Worm (Caenorhabditis elegans) whole organism, L4 larva: ENCODE data around the gene rps-4.

Experiments
- D1046.2 ChIP-seq: fragments of 200-800 bp; sonication (Bioruptor generic); IDR thresholded peaks from 2 replicates; pipeline ENCODE4 v1.3.6; 2022; ENCODE audit warnings: missing genetic modification characterization, missing compliant biosample characterization
- T20F7.1 ChIP-seq: fragments of 200-800 bp; sonication (Bioruptor generic); optimal IDR thresholded peaks from 2 replicates; lab custom pipeline; 2018; ENCODE audit warnings: mild to moderate bottlenecking, missing genetic modification characterization, missing compliant biosample characterization
- Y105C5A.15 ChIP-seq: fragments of 200-800 bp; sonication (Bioruptor generic); IDR thresholded peaks from 2 replicates; pipeline ENCODE4 v1.3.6; 2022; ENCODE audit warnings: missing genetic modification characterization, missing compliant biosample characterization
- ZK546.5 ChIP-seq, 2 experiments: sonication (generic microtip); optimal IDR thresholded peaks; 2 replicates each; lab custom pipeline; 2017; ENCODE audit warnings: missing biosample characterization in 2 of 2, missing genetic modification characterization in 2 of 2
- aha-1 ChIP-seq: fragments of 150-350 bp; peaks from one replicate; lab custom pipeline; 2014; ENCODE audit warnings: missing biosample characterization, missing genetic modification characterization
- ama-1 ChIP-seq: fragments of 150-350 bp; optimal IDR thresholded peaks from 2 replicates; lab custom pipeline; 2014; ENCODE audit warnings: inconsistent platforms, mixed read lengths
- ceh-32 ChIP-seq: sonication (generic microtip); optimal IDR thresholded peaks from 2 replicates; lab custom pipeline; 2016; ENCODE audit warnings: mild to moderate bottlenecking, missing genetic modification characterization, missing compliant biosample characterization; ENCODE audit not compliant: poor library complexity
- ces-1 ChIP-seq: fragments of 150-350 bp; sonication (generic microtip); optimal IDR thresholded peaks from 4 replicates; lab custom pipeline; 2014; ENCODE audit warnings: missing biosample characterization, missing genetic modification reagents, missing genetic modification characterization
- cey-2 ChIP-seq: sonication (generic microtip); optimal IDR thresholded peaks from 3 replicates; lab custom pipeline; 2017; ENCODE audit warnings: missing genetic modification characterization, mild to moderate bottlenecking, missing compliant biosample characterization, antibody characterized with exemption, borderline replicate concordance; ENCODE audit not compliant: insufficient read depth
- daf-12 ChIP-seq: fragments of 150-350 bp; optimal IDR thresholded peaks from 2 replicates; lab custom pipeline; 2014; ENCODE audit warnings: missing biosample characterization, missing genetic modification reagents, missing genetic modification characterization
- daf-8 ChIP-seq: fragments of 200-800 bp; sonication (Bioruptor generic); IDR thresholded peaks from 2 replicates; pipeline ENCODE4 v1.3.6; 2022; ENCODE audit warnings: missing genetic modification characterization, missing compliant biosample characterization
- dmd-9 ChIP-seq: fragments of 200-800 bp; sonication (Bioruptor generic); IDR thresholded peaks from 2 replicates; pipeline ENCODE4 v1.3.6; 2022; ENCODE audit warnings: missing genetic modification reagents, missing genetic modification characterization, missing compliant biosample characterization
- dpl-1 ChIP-seq: fragments of 150-350 bp; optimal IDR thresholded peaks from 2 replicates; lab custom pipeline; 2014; ENCODE audit warnings: missing biosample characterization, missing genetic modification reagents, missing genetic modification characterization
- dve-1 ChIP-seq: sonication (generic microtip); optimal IDR thresholded peaks from 2 replicates; lab custom pipeline; 2017; ENCODE audit warnings: antibody characterized with exemption, mild to moderate bottlenecking, missing genetic modification characterization, missing compliant biosample characterization; ENCODE audit not compliant: insufficient read depth
- fkh-10 ChIP-seq: fragments of 150-350 bp; optimal IDR thresholded peaks from 2 replicates; lab custom pipeline; 2014; ENCODE audit warnings: missing biosample characterization, missing genetic modification reagents, missing genetic modification characterization
- hif-1 ChIP-seq, 2 experiments: sonication (generic microtip); optimal IDR thresholded peaks; 2 replicates each; lab custom pipeline; 2016 to 2017; ENCODE audit warnings: missing compliant biosample characterization in 2 of 2, missing genetic modification characterization in 2 of 2, missing genetic modification reagents in 2 of 2, missing genotype in 2 of 2, mild to moderate bottlenecking in 1 of 2
- hlh-30 ChIP-seq: sonication (generic microtip); optimal IDR thresholded peaks from 2 replicates; lab custom pipeline; 2017; ENCODE audit warnings: antibody characterized with exemption, mild to moderate bottlenecking, missing genetic modification characterization, missing compliant biosample characterization; ENCODE audit not compliant: insufficient read depth
- lin-13 ChIP-seq: fragments of 150-350 bp; optimal IDR thresholded peaks from 2 replicates; lab custom pipeline; 2014; ENCODE audit warnings: missing biosample characterization, missing genetic modification reagents, missing genetic modification characterization
- lsy-2 ChIP-seq, 2 experiments: fragments of 150-350 bp in 1 of 2; sonication (generic microtip) in 1 of 2; optimal IDR thresholded peaks; 2 replicates each; lab custom pipeline; 2014 to 2017; ENCODE audit warnings: missing biosample characterization in 2 of 2, missing genetic modification characterization in 2 of 2
- mes-2 ChIP-seq: sonication (generic microtip); optimal IDR thresholded peaks from 2 replicates; lab custom pipeline; 2016; ENCODE audit warnings: missing genotype, mild to moderate bottlenecking, missing genetic modification characterization, missing compliant biosample characterization; ENCODE audit not compliant: poor library complexity, severe bottlenecking
- nhr-10 ChIP-seq: fragments of 150-350 bp; optimal IDR thresholded peaks from 2 replicates; lab custom pipeline; 2014; ENCODE audit warnings: missing biosample characterization, missing genetic modification characterization
- nhr-237 ChIP-seq: sonication (generic microtip); optimal IDR thresholded peaks from 2 replicates; lab custom pipeline; 2017; ENCODE audit warnings: missing biosample characterization, missing genetic modification characterization
- nhr-28 ChIP-seq: fragments of 150-350 bp; optimal IDR thresholded peaks from 2 replicates; lab custom pipeline; 2014; ENCODE audit warnings: missing biosample characterization, missing genetic modification characterization
- nhr-41 ChIP-seq: fragments of 200-800 bp; sonication (Bioruptor generic); IDR thresholded peaks from 2 replicates; pipeline ENCODE4 v1.3.6; 2022; ENCODE audit warnings: missing genetic modification reagents, missing genetic modification characterization, missing compliant biosample characterization
- nhr-77 ChIP-seq: fragments of 150-350 bp; optimal IDR thresholded peaks from 2 replicates; lab custom pipeline; 2014; ENCODE audit warnings: missing biosample characterization, missing genetic modification characterization
- pha-4 ChIP-seq, 2 experiments: fragments of 150-350 bp in 1 of 2; fragments of 200-800 bp in 1 of 2; sonication (Bioruptor generic) in 1 of 2; IDR thresholded peaks in 1 of 2; optimal IDR thresholded peaks in 1 of 2; 2 replicates each; pipeline versions ENCODE4 v1.3.6 to Lab custom; 2014 to 2022; ENCODE audit warnings: missing genetic modification characterization in 2 of 2, missing genetic modification reagents in 2 of 2, missing biosample characterization in 1 of 2, missing compliant biosample characterization in 1 of 2
- rbr-2 ChIP-seq: sonication (generic microtip); optimal IDR thresholded peaks from 2 replicates; lab custom pipeline; 2016; ENCODE audit warnings: missing genotype, missing genetic modification characterization, missing compliant biosample characterization
- saeg-2 ChIP-seq: fragments of 200-800 bp; sonication (Bioruptor generic); IDR thresholded peaks from 2 replicates; pipeline ENCODE4 v1.3.6; 2022; ENCODE audit warnings: missing genetic modification reagents, missing genetic modification characterization, missing compliant biosample characterization
- snpc-1.2 ChIP-seq: fragments of 200-800 bp; sonication (Bioruptor generic); IDR thresholded peaks from 2 replicates; pipeline ENCODE4 v1.3.6; 2022; ENCODE audit warnings: missing genetic modification reagents, missing genetic modification characterization, missing compliant biosample characterization
- spr-3 ChIP-seq: fragments of 200-800 bp; sonication (Bioruptor generic); optimal IDR thresholded peaks from 2 replicates; lab custom pipeline; 2018; ENCODE audit warnings: mild to moderate bottlenecking, missing genetic modification characterization, missing compliant biosample characterization
- tra-1 ChIP-seq: fragments of 200-800 bp; sonication (Bioruptor generic); IDR thresholded peaks from 2 replicates; pipeline ENCODE4 v1.3.6; 2022; ENCODE audit warnings: missing genetic modification reagents, missing genetic modification characterization, missing compliant biosample characterization
- unc-39 ChIP-seq: sonication (generic microtip); optimal IDR thresholded peaks from 2 replicates; lab custom pipeline; 2017; ENCODE audit warnings: missing biosample characterization, missing genetic modification characterization
- unc-62 ChIP-seq, 3 experiments: fragments of 150-350 bp in 1 of 3; sonication (generic microtip); optimal IDR thresholded peaks in 2 of 3; peaks in 1 of 3; 1 replicate in 1 of 3; 2 replicates in 2 of 3; lab custom pipeline; 2014 to 2017; ENCODE audit warnings: missing biosample characterization in 3 of 3, missing genetic modification characterization in 3 of 3, missing genetic modification reagents in 3 of 3, missing genotype in 1 of 3
- zip-11 ChIP-seq: fragments of 200-800 bp; sonication (Bioruptor generic); IDR thresholded peaks from 2 replicates; pipeline ENCODE4 v1.3.6; 2022; ENCODE audit warnings: missing genetic modification characterization, missing compliant biosample characterization
- ztf-7 ChIP-seq: fragments of 150-350 bp; optimal IDR thresholded peaks from 2 replicates; lab custom pipeline; 2014; ENCODE audit warnings: missing biosample characterization, missing genetic modification characterization

rps-4 gene

DNA sequence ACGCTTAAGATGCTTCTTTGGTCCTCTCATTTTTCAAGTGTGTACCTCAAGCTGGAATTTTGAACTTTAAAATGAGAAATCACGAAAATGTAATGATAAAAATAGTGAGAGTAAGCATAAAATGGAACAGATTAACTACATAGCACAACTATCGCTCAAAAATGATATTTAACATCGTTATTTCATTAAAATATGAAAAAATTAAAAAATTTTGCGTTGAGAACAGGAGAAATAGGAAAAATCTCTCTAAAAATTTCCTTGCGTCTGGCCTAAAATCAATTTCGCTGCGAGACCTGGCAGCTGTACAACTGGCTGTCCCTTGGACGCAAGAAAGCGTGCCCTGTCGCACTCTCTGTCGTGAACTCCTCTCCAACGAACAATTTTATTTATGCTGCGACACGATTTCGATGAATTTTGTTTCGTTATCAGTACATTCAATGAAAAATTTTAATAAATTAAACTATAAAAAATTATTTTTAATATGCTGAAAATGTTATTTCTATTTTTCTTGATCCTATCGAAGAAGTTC is at the start of gene rps-4 (continued):
- TF ChIP-seq fkh-10 (GFP tag; lab: Kevin White, UChicago) (peak; percentile 83), unc-62 (GFP tag; optimal IDR thresholded peaks at IDR 0.05 in 1 of 2; lab: Kevin White, UChicago) (peak in 1 of 2 experiments; percentile 41), unc-62 (tag; optimal IDR thresholded peaks at IDR 0.05; lab: Kevin White, UChicago) (no peak), nhr-41 (GFP tag; lab: Robert Waterston, UW) (no peak), nhr-10 (tag; lab: Kevin White, UChicago) (no peak)

DNA sequence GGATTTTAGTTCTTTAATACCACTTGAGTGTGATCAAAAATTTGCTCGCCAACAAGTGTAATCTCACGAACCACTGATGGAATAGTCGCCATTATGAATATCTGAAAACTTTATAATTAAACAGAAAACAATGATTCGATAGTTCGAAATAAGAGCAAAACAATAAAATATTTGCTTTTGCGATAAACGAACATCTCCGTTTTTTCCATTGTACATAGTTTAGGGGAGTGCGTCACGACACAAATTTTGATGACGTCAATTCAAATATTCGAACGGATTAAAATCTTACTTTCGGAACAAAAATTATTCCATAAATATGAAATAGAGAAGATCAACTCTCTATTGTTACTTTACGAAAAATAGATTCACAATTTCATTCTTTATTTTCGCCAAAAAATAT is 49.5 kb upstream of the rps-4 start, which contains the start of gene mutd-1:
mutd-1 (minus strand) TSS at position 101 of the 400 bp plus-strand sequence.
- peak; percentile 1 for TF ChIP-seq aha-1 (tag; lab: Kevin White, UChicago)
- TF ChIP-seq D1046.2 (GFP tag; lab: Robert Waterston, UW), result no peak
- TF ChIP-seq lsy-2 (tag; optimal IDR thresholded peaks at IDR 0.05; lab: Kevin White, UChicago), result peak in 1 of 2 experiments; percentile 6
- no peak for TF ChIP-seq rbr-2

DNA sequence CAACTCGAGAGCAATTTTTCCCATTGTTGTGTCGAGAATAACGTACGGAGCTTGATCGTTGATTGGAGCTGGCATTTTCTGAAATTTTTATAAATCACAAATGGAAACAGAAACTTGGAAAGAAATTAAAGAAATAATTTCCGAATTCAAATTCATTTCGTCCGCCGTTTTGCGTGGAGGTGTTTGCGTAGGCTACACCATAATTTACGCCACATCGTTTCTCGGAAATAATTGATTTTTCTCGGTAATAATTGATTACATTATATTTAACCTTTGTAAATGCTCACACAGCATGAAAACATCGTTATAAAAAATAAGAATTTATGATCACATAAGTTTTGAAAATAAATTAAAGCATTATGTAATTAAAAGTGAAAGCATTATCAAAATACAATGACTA is 48.7 kb upstream of the rps-4 start, which contains the start of gene cyn-12:
cyn-12 (minus strand) TSS at position 78 of the 400 bp plus-strand sequence.
- TF ChIP-seq dve-1, result peak; percentile 7
- TF ChIP-seq mes-2 (tag; lab: Kevin White, UChicago), result peak; percentile 52
- TF ChIP-seq saeg-2 (GFP tag; lab: Robert Waterston, UW), result no peak
- no peak for TF ChIP-seq ZK546.5 (tag; optimal IDR thresholded peaks at IDR 0.05; lab: Kevin White, UChicago)
- peak; percentile 11 for TF ChIP-seq ama-1 (lab: Kevin White, UChicago)
- peak; percentile 33 for TF ChIP-seq dpl-1 (GFP tag; lab: Kevin White, UChicago)
- TF ChIP-seq lsy-2 (tag; optimal IDR thresholded peaks at IDR 0.05; lab: Kevin White, UChicago), result peak in 1 of 2 experiments; percentile 43
- peak in 1 of 2 experiments; percentile 61 for TF ChIP-seq unc-62 (GFP tag; optimal IDR thresholded peaks at IDR 0.05 in 1 of 2; lab: Kevin White, UChicago)
- TF ChIP-seq unc-62 (tag; optimal IDR thresholded peaks at IDR 0.05; lab: Kevin White, UChicago), result no peak
- no peak for TF ChIP-seq nhr-237 (tag; lab: Kevin White, UChicago)

DNA sequence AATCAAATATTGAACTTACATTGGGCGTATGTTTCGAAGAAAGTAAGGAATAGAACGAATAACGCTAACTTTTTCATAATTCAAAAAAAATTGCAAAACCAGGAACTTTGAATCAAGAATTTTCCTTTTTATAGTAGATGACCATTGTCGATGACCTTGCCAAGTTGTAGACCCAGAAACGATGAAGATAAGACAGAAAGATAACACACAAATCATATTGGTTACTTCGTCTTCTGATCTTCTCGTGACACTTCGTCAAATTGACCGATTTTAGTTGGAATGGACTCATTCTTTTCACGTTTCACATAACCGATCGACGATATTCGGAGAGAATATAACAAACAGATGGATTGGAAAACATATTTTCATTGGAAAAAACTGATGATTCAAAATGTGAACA is 47.3 kb upstream of the rps-4 start, which contains the start of gene grsp-3:
grsp-3 (minus strand) TSS at position 149 of the 400 bp plus-strand sequence.
- TF ChIP-seq spr-3 (GFP tag; lab: Kevin White, UChicago) (no peak), ces-1 (GFP tag; lab: Kevin White, UChicago) (no peak), nhr-28 (peak; percentile 46), hlh-30 (tag; lab: Kevin White, UChicago) (peak; percentile 72), dmd-9 (GFP tag; lab: Robert Waterston, UW) (no peak), fkh-10 (GFP tag; lab: Kevin White, UChicago) (no peak), ztf-7 (tag; lab: Kevin White, UChicago) (no peak), nhr-77 (no peak), hif-1 (tag; optimal IDR thresholded peaks at IDR 0.05; lab: Kevin White, UChicago) (no peak), cey-2 (tag; lab: Kevin White, UChicago) (no peak), daf-8 (GFP tag; lab: Robert Waterston, UW) (no peak), snpc-1.2 (GFP tag; lab: Robert Waterston, UW) (no peak)

DNA sequence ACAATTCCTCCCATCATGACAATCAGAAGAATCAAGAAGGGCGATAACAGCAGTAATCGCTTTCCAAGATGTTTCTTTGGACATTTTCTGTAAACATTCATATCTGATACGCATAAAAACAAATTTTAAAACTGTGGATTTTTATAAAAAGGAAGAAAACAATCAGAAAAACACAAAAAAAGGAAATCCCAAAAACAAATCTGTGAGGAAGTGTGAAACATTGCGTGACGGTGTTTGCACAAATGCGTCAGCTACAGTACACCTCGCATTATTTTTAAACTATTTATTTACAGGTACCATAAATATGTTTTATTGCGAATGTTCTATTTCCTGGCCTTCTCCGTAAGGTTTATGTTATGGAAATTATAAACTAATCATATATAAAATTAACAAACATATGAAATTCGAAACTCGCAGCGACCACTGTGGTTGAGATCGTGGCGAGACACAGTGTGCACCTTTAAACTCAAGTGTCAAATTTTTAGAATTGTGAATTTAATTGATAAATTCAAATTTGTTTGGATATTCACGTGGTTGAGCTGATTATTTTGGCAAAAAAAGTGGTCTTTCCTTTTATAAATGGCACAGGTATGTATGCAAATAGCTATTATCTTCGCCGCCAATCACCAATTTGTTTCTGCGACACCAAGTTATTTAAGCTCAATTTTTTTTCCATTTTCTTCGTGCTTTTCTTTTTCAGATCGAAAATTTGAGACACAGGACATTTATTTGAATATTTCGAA is 37.0 kb upstream of the rps-4 start, which contains the start of the genes C34D4.10 and str-48:
C34D4.10 (minus strand) TSS at position 101 of the 743 bp plus-strand sequence.
str-48 (plus strand) TSS at position 693 of the 743 bp plus-strand sequence.
- TF ChIP-seq Y105C5A.15 (GFP tag; lab: Robert Waterston, UW), result no peak
- no peak for TF ChIP-seq ceh-32 (tag; lab: Kevin White, UChicago)
- no peak for TF ChIP-seq spr-3 (GFP tag; lab: Kevin White, UChicago)
- TF ChIP-seq pha-4 (GFP tag; IDR thresholded peaks at IDR 0.05; lab: Robert Waterston, UW), result no peak
- no peak for TF ChIP-seq pha-4 (tag; optimal IDR thresholded peaks at IDR 0.05; lab: Kevin White, UChicago)
- TF ChIP-seq tra-1, result no peak
- TF ChIP-seq unc-62 (GFP tag; optimal IDR thresholded peaks at IDR 0.05 in 1 of 2; lab: Kevin White, UChicago), result no peak
- no peak for TF ChIP-seq unc-62 (tag; optimal IDR thresholded peaks at IDR 0.05; lab: Kevin White, UChicago)
- TF ChIP-seq cey-2 (tag; lab: Kevin White, UChicago), result no peak
- no peak for TF ChIP-seq T20F7.1 (GFP tag; lab: Kevin White, UChicago)
- TF ChIP-seq daf-12, result no peak
- TF ChIP-seq unc-39 (tag; lab: Kevin White, UChicago), result no peak
- TF ChIP-seq daf-8 (GFP tag; lab: Robert Waterston, UW), result no peak
- no peak for TF ChIP-seq lsy-2 (tag; optimal IDR thresholded peaks at IDR 0.05; lab: Kevin White, UChicago)
- no peak for TF ChIP-seq lin-13 (GFP tag; lab: Kevin White, UChicago)
- TF ChIP-seq hlh-30 (tag; lab: Kevin White, UChicago), result no peak
- no peak for TF ChIP-seq zip-11 (GFP tag; lab: Robert Waterston, UW)
